Worm (Caenorhabditis elegans): ENCODE measurements around the gene T28A8.5.

DNA sequence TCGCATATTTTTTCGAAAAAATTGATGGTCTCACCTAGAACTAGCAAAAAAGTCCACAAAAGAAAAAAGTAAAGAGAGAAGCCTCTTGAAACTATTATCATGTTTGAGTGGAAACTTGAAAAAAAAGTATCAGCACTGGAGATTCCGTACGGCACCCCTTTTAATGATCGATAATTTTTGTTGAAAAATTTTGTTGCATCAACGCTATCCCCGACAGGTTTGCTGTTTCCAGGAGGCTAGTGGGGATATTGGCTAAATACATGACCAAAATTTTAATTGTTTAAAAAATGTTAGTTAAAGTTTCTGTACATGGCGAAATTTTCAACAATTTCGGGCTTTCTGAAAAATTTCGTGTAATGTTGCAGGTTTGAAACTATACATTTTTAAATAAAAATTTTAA, 5.9 kb upstream of the T28A8.5 start, which contains the start of gene T28A8.2:
- no peak for TF ChIP-seq ama-1 (optimal IDR thresholded peaks at IDR 0.05)
- TF ChIP-seq lsy-2 (tag; optimal IDR thresholded peaks at IDR 0.05): no peak
- no peak for TF ChIP-seq unc-62 (GFP tag; optimal IDR thresholded peaks at IDR 0.05)
- TF ChIP-seq snpc-4 (tag; optimal IDR thresholded peaks at IDR 0.05): no peak
- no peak for TF ChIP-seq nhr-25 (tag; optimal IDR thresholded peaks at IDR 0.05)

All from whole organism, L2 larva.